Worm (Caenorhabditis elegans): Measurements from ENCODE around the gene srw-76.

The srw-76 gene

ce11 chrV:16588428-16588827, 49.7 kb downstream of the srw-76 start, which contains the start of gene srw-73:
srw-73 (minus strand) TSS chrV:16588528.
- TF ChIP-seq ceh-34 (tag; optimal IDR thresholded peaks at IDR 0.05) (no peak), pqm-1 (tag; optimal IDR thresholded peaks at IDR 0.05) (no peak), pha-2 (tag; optimal IDR thresholded peaks at IDR 0.05) (no peak), lim-6 (tag; optimal IDR thresholded peaks at IDR 0.05) (no peak), ceh-9 (tag; optimal IDR thresholded peaks at IDR 0.05) (no peak), elt-2 (tag; optimal IDR thresholded peaks at IDR 0.05) (no peak), ceh-45 (GFP tag; IDR thresholded peaks at IDR 0.05) (no peak), ama-1 (optimal IDR thresholded peaks at IDR 0.05) (no peak), sdc-2 (tag; optimal IDR thresholded peaks at IDR 0.05) (no peak), fkh-10 (GFP tag; optimal IDR thresholded peaks at IDR 0.05) (no peak), syd-9 (tag; optimal IDR thresholded peaks at IDR 0.05) (no peak), tbx-7 (tag; optimal IDR thresholded peaks at IDR 0.05) (no peak), tbx-2 (tag; optimal IDR thresholded peaks at IDR 0.05) (no peak), hlh-30 (tag; optimal IDR thresholded peaks at IDR 0.05; ENCODE audit: insufficient read depth) (no peak), ets-4 (tag; optimal IDR thresholded peaks at IDR 0.05) (no peak), ttx-3 (tag; optimal IDR thresholded peaks at IDR 0.05) (no peak), gmeb-2 (tag; optimal IDR thresholded peaks at IDR 0.05) (no peak), ahr-1 (tag; optimal IDR thresholded peaks at IDR 0.05) (no peak), pat-9 (tag; optimal IDR thresholded peaks at IDR 0.05) (no peak)
